Worm (Caenorhabditis elegans) whole organism, L3 larva: ENCODE data around the gene tbc-3.

Experiments used
- aly-2 ChIP-seq: fragments of 150-350 bp; optimal IDR thresholded peaks from 2 replicates; lab custom pipeline; 2014; ENCODE audit warnings: missing biosample characterization, missing genetic modification characterization
- ama-1 ChIP-seq: fragments of 150-350 bp; optimal IDR thresholded peaks from 2 replicates; lab custom pipeline; 2018
- ceh-16 ChIP-seq: sonication (generic microtip); optimal IDR thresholded peaks from 2 replicates; lab custom pipeline; 2017; ENCODE audit warnings: missing biosample characterization, missing genetic modification characterization
- ceh-28 ChIP-seq: fragments of 150-350 bp; optimal IDR thresholded peaks from 2 replicates; lab custom pipeline; 2014; ENCODE audit warnings: missing biosample characterization, missing genetic modification reagents, missing genetic modification characterization
- ceh-9 ChIP-seq: sonication (generic microtip); optimal IDR thresholded peaks from 2 replicates; lab custom pipeline; 2018; ENCODE audit warnings: missing biosample characterization, missing genetic modification characterization
- daf-12 ChIP-seq: fragments of 150-350 bp; optimal IDR thresholded peaks from 2 replicates; lab custom pipeline; 2014; ENCODE audit warnings: missing biosample characterization, missing genetic modification reagents, missing genetic modification characterization
- egl-27 ChIP-seq: sonication (generic microtip); optimal IDR thresholded peaks from 4 replicates; lab custom pipeline; 2017; ENCODE audit warnings: missing biosample characterization, missing genetic modification reagents, missing genetic modification characterization
- egl-5 ChIP-seq: fragments of 150-350 bp; optimal IDR thresholded peaks from 2 replicates; lab custom pipeline; 2017; ENCODE audit warnings: missing biosample characterization, missing genetic modification reagents, missing genetic modification characterization, inconsistent platforms
- elt-1 ChIP-seq: fragments of 150-350 bp; optimal IDR thresholded peaks from 2 replicates; lab custom pipeline; 2014; ENCODE audit warnings: missing biosample characterization, missing genetic modification characterization
- elt-3 ChIP-seq, 3 experiments: fragments of 150-350 bp in 1 of 3; sonication (generic microtip) in 2 of 3; optimal IDR thresholded peaks; 2 replicates in 2 of 3; 4 replicates in 1 of 3; lab custom pipeline; 2014 to 2017; ENCODE audit warnings: missing biosample characterization in 3 of 3, missing genetic modification characterization in 3 of 3
- eor-1 ChIP-seq, 2 experiments: fragments of 150-350 bp; optimal IDR thresholded peaks; 2 replicates each; lab custom pipeline; 2014 to 2018; ENCODE audit warnings: missing biosample characterization in 2 of 2, missing genetic modification characterization in 2 of 2
- fkh-10 ChIP-seq: sonication (generic microtip); optimal IDR thresholded peaks from 2 replicates; lab custom pipeline; 2017; ENCODE audit warnings: missing biosample characterization, missing genetic modification reagents, missing genetic modification characterization
- fkh-2 ChIP-seq: fragments of 150-350 bp; optimal IDR thresholded peaks from 2 replicates; lab custom pipeline; 2014; ENCODE audit warnings: missing biosample characterization, missing genetic modification reagents, missing genetic modification characterization
- fos-1 ChIP-seq: fragments of 150-350 bp; optimal IDR thresholded peaks from 2 replicates; lab custom pipeline; 2014; ENCODE audit warnings: missing biosample characterization, missing genetic modification characterization
- jun-1 ChIP-seq: fragments of 150-350 bp; optimal IDR thresholded peaks from 2 replicates; lab custom pipeline; 2014; ENCODE audit warnings: missing biosample characterization, missing genetic modification reagents, missing genetic modification characterization
- lin-15B ChIP-seq: fragments of 150-350 bp; optimal IDR thresholded peaks from 2 replicates; lab custom pipeline; 2014; ENCODE audit warnings: missing biosample characterization, missing genetic modification characterization
- lin-39 ChIP-seq: fragments of 150-350 bp; optimal IDR thresholded peaks from 2 replicates; lab custom pipeline; 2018; ENCODE audit warnings: missing biosample characterization, missing genetic modification reagents, missing genetic modification characterization
- lsy-12 ChIP-seq: sonication (generic microtip); optimal IDR thresholded peaks from 2 replicates; lab custom pipeline; 2016; ENCODE audit warnings: mild to moderate bottlenecking, missing genetic modification characterization, missing compliant biosample characterization
- mdl-1 ChIP-seq: fragments of 150-350 bp; optimal IDR thresholded peaks from 2 replicates; lab custom pipeline; 2014; ENCODE audit warnings: missing biosample characterization, missing genetic modification characterization
- mml-1 ChIP-seq: fragments of 150-350 bp; sonication (generic microtip); optimal IDR thresholded peaks from 3 replicates; lab custom pipeline; 2014; ENCODE audit warnings: missing biosample characterization, missing genetic modification characterization
- nfya-1 ChIP-seq: sonication (generic microtip); optimal IDR thresholded peaks from 2 replicates; lab custom pipeline; 2017; ENCODE audit warnings: missing genetic modification characterization, mild to moderate bottlenecking, missing compliant biosample characterization, antibody characterized with exemption, moderate library complexity; ENCODE audit not compliant: insufficient read depth
- nhr-12 ChIP-seq: fragments of 150-350 bp; optimal IDR thresholded peaks from 2 replicates; lab custom pipeline; 2014; ENCODE audit warnings: missing biosample characterization, missing genetic modification characterization
- nhr-23 ChIP-seq: fragments of 150-350 bp; optimal IDR thresholded peaks from 2 replicates; lab custom pipeline; 2014; ENCODE audit warnings: missing biosample characterization, missing genetic modification reagents, missing genetic modification characterization
- nhr-25 ChIP-seq: sonication (generic microtip); optimal IDR thresholded peaks from 2 replicates; lab custom pipeline; 2017; ENCODE audit warnings: missing biosample characterization, missing genetic modification characterization
- nhr-43 ChIP-seq: sonication (generic microtip); optimal IDR thresholded peaks from 2 replicates; lab custom pipeline; 2016; ENCODE audit warnings: mild to moderate bottlenecking, missing genetic modification characterization, missing compliant biosample characterization; ENCODE audit not compliant: poor library complexity, severe bottlenecking
- nhr-76 ChIP-seq: fragments of 150-350 bp; sonication (generic microtip); optimal IDR thresholded peaks from 5 replicates; lab custom pipeline; 2014; ENCODE audit warnings: missing biosample characterization, missing genetic modification characterization
- pha-4 ChIP-seq: fragments of 150-350 bp; optimal IDR thresholded peaks from 2 replicates; lab custom pipeline; 2014; ENCODE audit warnings: missing biosample characterization, missing genetic modification reagents, missing genetic modification characterization
- pqm-1 ChIP-seq: fragments of 150-350 bp; optimal IDR thresholded peaks from 2 replicates; lab custom pipeline; 2017; ENCODE audit warnings: missing biosample characterization, missing genetic modification characterization, inconsistent platforms
- sea-2 ChIP-seq: fragments of 150-350 bp; sonication (generic microtip); optimal IDR thresholded peaks from 4 replicates; lab custom pipeline; 2014; ENCODE audit warnings: missing biosample characterization, missing genetic modification reagents, missing genetic modification characterization
- tbx-2 ChIP-seq: sonication (generic microtip); optimal IDR thresholded peaks from 2 replicates; lab custom pipeline; 2016; ENCODE audit warnings: mild to moderate bottlenecking, missing genetic modification characterization, missing compliant biosample characterization
- unc-62 ChIP-seq: fragments of 150-350 bp; sonication (generic microtip); optimal IDR thresholded peaks from 4 replicates; lab custom pipeline; 2014; ENCODE audit warnings: missing biosample characterization, missing genetic modification reagents, missing genetic modification characterization
- zag-1 ChIP-seq: fragments of 150-350 bp; optimal IDR thresholded peaks from 2 replicates; lab custom pipeline; 2014; ENCODE audit warnings: missing biosample characterization, missing genetic modification characterization
- ztf-11 ChIP-seq: fragments of 150-350 bp; optimal IDR thresholded peaks from 2 replicates; lab custom pipeline; 2014; ENCODE audit warnings: missing biosample characterization, missing genetic modification characterization
- ztf-4 ChIP-seq: fragments of 150-350 bp; optimal IDR thresholded peaks from 2 replicates; lab custom pipeline; 2014; ENCODE audit warnings: missing biosample characterization, missing genetic modification characterization

The tbc-3 gene

ce11 chrIV:9866865-9867264, 31.9 kb upstream of the tbc-3 start:
- TF ChIP-seq ztf-4 (tag; lab: Kevin White, UChicago), result no peak
- no peak for TF ChIP-seq egl-27 (tag; lab: Kevin White, UChicago)
- no peak for TF ChIP-seq lsy-12
- TF ChIP-seq ceh-16 (tag; lab: Kevin White, UChicago), result no peak
- no peak for TF ChIP-seq lin-39 (tag; lab: Kevin White, UChicago)
- no peak for TF ChIP-seq tbx-2 (tag; lab: Kevin White, UChicago)
- TF ChIP-seq nhr-12 (tag; lab: Kevin White, UChicago), result no peak
- no peak for TF ChIP-seq eor-1 (tag; optimal IDR thresholded peaks at IDR 0.05; lab: Kevin White, UChicago)
- no peak for TF ChIP-seq aly-2 (tag; lab: Kevin White, UChicago)
- no peak for TF ChIP-seq nfya-1 (tag; lab: Kevin White, UChicago)
- no peak for TF ChIP-seq unc-62 (GFP tag; lab: Kevin White, UChicago)
- TF ChIP-seq ceh-9, result no peak
- no peak for TF ChIP-seq nhr-76 (tag; lab: Kevin White, UChicago)
- TF ChIP-seq fkh-2, result no peak
- TF ChIP-seq daf-12 (tag; lab: Kevin White, UChicago), result no peak
- TF ChIP-seq, all 47 proteins: peak for 0

- TF ChIP-seq ceh-28 (tag; lab: Kevin White, UChicago) (peak; percentile 48), nfya-1 (tag; lab: Kevin White, UChicago) (peak; percentile 29), unc-62 (GFP tag; lab: Kevin White, UChicago) (peak; percentile 3), ztf-4 (tag; lab: Kevin White, UChicago) (peak; percentile 77), nhr-23 (tag; lab: Kevin White, UChicago) (peak; percentile 99), sea-2 (no peak), nhr-25 (tag; lab: Kevin White, UChicago) (peak; percentile 93), ztf-11 (tag; lab: Kevin White, UChicago) (no peak), tbx-2 (tag; lab: Kevin White, UChicago) (peak; percentile 57), nhr-43 (tag; lab: Kevin White, UChicago) (peak; percentile 99), fos-1 (tag; lab: Kevin White, UChicago) (no peak), mml-1 (tag; lab: Kevin White, UChicago) (no peak), lsy-12 (peak; percentile 30), lin-39 (tag; lab: Kevin White, UChicago) (no peak), eor-1 (tag; optimal IDR thresholded peaks at IDR 0.05; lab: Kevin White, UChicago) (no peak), mdl-1 (tag; lab: Kevin White, UChicago) (peak; percentile 35), elt-3 (tag; optimal IDR thresholded peaks at IDR 0.05; lab: Kevin White, UChicago) (peak in 2 of 3 experiments; percentile 40 to 50)
These were observed 30.9 kb upstream of the tbc-3 start for ce11 chrIV:9867915-9868314.

- TF ChIP-seq pha-4 (tag; lab: Kevin White, UChicago) (peak; percentile 91), lin-15B (no peak), jun-1 (no peak), aly-2 (tag; lab: Kevin White, UChicago) (no peak), tbx-2 (tag; lab: Kevin White, UChicago) (no peak), fkh-10 (GFP tag; lab: Kevin White, UChicago) (no peak)
These were observed 29.5 kb upstream of the tbc-3 start for ce11 chrIV:9869344-9869743.

ce11 chrIV:9872210-9872609, 26.6 kb upstream of the tbc-3 start:
- TF ChIP-seq lin-15B (no peak), ztf-11 (tag; lab: Kevin White, UChicago) (no peak), fkh-2 (no peak), nhr-23 (tag; lab: Kevin White, UChicago) (no peak), ama-1 (lab: Kevin White, UChicago) (no peak), egl-5 (tag; lab: Kevin White, UChicago) (no peak), elt-1 (peak; percentile 70), pqm-1 (tag; lab: Kevin White, UChicago) (no peak), nhr-25 (tag; lab: Kevin White, UChicago) (peak; percentile 3), unc-62 (GFP tag; lab: Kevin White, UChicago) (no peak), lsy-12 (no peak), mml-1 (tag; lab: Kevin White, UChicago) (no peak), zag-1 (no peak)
